Worm (Caenorhabditis elegans) whole organism, dauer: ENCODE results near the gene F26A1.19.

Experiments
- unc-62 ChIP-seq: sonication (generic microtip); optimal IDR thresholded peaks from 2 replicates; lab custom pipeline; 2017; ENCODE audit warnings: missing biosample characterization, missing genetic modification reagents, missing genetic modification characterization

F26A1.19 gene

ce11 chrIII:4875663-4876062, 38.1 kb downstream of the F26A1.19 start:
- no peak for TF ChIP-seq unc-62 (GFP tag; lab: Kevin White, UChicago)

ce11 chrIII:4878281-4878680, 40.8 kb downstream of the F26A1.19 start, which contains the start of the genes tost-1 and arx-6:
tost-1 (minus strand) TSS chrIII:4878311.
arx-6 (plus strand) TSS chrIII:4878658.
- TF ChIP-seq unc-62 (GFP tag; lab: Kevin White, UChicago), result no peak

- TF ChIP-seq unc-62 (GFP tag; lab: Kevin White, UChicago), result no peak
Observed at ce11 chrIII:4879445-4879844, 41.9 kb downstream of the F26A1.19 start, which contains the start of gene C35D10.1. C35D10.1 (plus strand) TSS chrIII:4879745.

- TF ChIP-seq unc-62 (GFP tag; lab: Kevin White, UChicago), result no peak
Observed at ce11 chrIII:4881955-4882354, 44.4 kb downstream of the F26A1.19 start.

- no peak for TF ChIP-seq unc-62 (GFP tag; lab: Kevin White, UChicago)
Observed at ce11 chrIII:4883429-4883828, 45.9 kb downstream of the F26A1.19 start, which contains the start of gene clec-5. clec-5 (minus strand) TSS chrIII:4883606.

ce11 chrIII:4887291-4887690, 49.8 kb downstream of the F26A1.19 start, which contains the start of gene clec-6:
clec-6 (minus strand) TSS chrIII:4887444.
- no peak for TF ChIP-seq unc-62 (GFP tag; lab: Kevin White, UChicago)
